Fruit fly (Drosophila melanogaster) whole organism, embryonic: ENCODE data around the gene CG7565.

ENCODE experiments used
- Bgb ChIP-seq: fragments of 200-800 bp; sonication (Bioruptor generic); IDR thresholded peaks from 2 replicates; pipeline ENCODE4 v1.3.6; 2022; ENCODE audit warnings: missing biosample characterization, missing genetic modification characterization; ENCODE audit not compliant: partially characterized antibody
- CG10274 ChIP-seq: fragments of 200-800 bp; sonication (Bioruptor generic); optimal IDR thresholded peaks from 3 replicates; lab custom pipeline; 2017; ENCODE audit warnings: missing biosample characterization, mild to moderate bottlenecking, missing genetic modification characterization
- CG10565 ChIP-seq: fragments of 200-800 bp; sonication (Bioruptor generic); optimal IDR thresholded peaks from 3 replicates; lab custom pipeline; 2016; ENCODE audit warnings: missing biosample characterization, mild to moderate bottlenecking, missing genetic modification characterization
- CG12236 ChIP-seq: fragments of 200-800 bp; sonication (Bioruptor generic); optimal IDR thresholded peaks from 2 replicates; lab custom pipeline; 2016; ENCODE audit warnings: missing biosample characterization, missing genetic modification characterization
- CG13296 ChIP-seq: fragments of 200-800 bp; sonication (Bioruptor generic); optimal IDR thresholded peaks from 3 replicates; lab custom pipeline; 2018; ENCODE audit warnings: missing biosample characterization, mild to moderate bottlenecking, missing genetic modification characterization
- CG13424 ChIP-seq: fragments of 200-800 bp; sonication (Bioruptor generic); optimal IDR thresholded peaks from 2 replicates; lab custom pipeline; 2019; ENCODE audit warnings: missing biosample characterization, mild to moderate bottlenecking, missing genetic modification characterization, moderate library complexity
- CG14710 ChIP-seq: fragments of 200-800 bp; sonication (Bioruptor generic); optimal IDR thresholded peaks from 3 replicates; lab custom pipeline; 2019; ENCODE audit warnings: missing biosample characterization, mild to moderate bottlenecking, missing genetic modification characterization, moderate library complexity
- CG15011 ChIP-seq: fragments of 200-800 bp; sonication (Bioruptor generic); optimal IDR thresholded peaks from 3 replicates; lab custom pipeline; 2018; ENCODE audit warnings: missing biosample characterization, mild to moderate bottlenecking, missing genetic modification characterization
- CG15601 ChIP-seq: fragments of 200-800 bp; sonication (Bioruptor generic); optimal IDR thresholded peaks from 3 replicates; lab custom pipeline; 2019; ENCODE audit warnings: missing biosample characterization, mild to moderate bottlenecking, missing genetic modification characterization, moderate library complexity
- CG16863 ChIP-seq: fragments of 200-800 bp; sonication (Bioruptor generic); optimal IDR thresholded peaks from 3 replicates; lab custom pipeline; 2016; ENCODE audit warnings: missing biosample characterization, missing genetic modification characterization
- CG2678 ChIP-seq: fragments of 200-800 bp; sonication (Bioruptor generic); optimal IDR thresholded peaks from 3 replicates; lab custom pipeline; 2019; ENCODE audit warnings: missing biosample characterization, mild to moderate bottlenecking, missing genetic modification characterization, moderate library complexity
- CG6689 ChIP-seq: fragments of 200-800 bp; sonication (Bioruptor generic); IDR thresholded peaks from 2 replicates; pipeline ENCODE4 v1.3.6; 2022; ENCODE audit warnings: missing biosample characterization, missing genetic modification characterization
- CG7556 ChIP-seq: fragments of 200-800 bp; sonication (Bioruptor generic); optimal IDR thresholded peaks from 2 replicates; lab custom pipeline; 2017; ENCODE audit warnings: missing biosample characterization, mild to moderate bottlenecking, missing genetic modification characterization
- CG8290 ChIP-seq, 3 experiments: fragments of 200-800 bp; sonication (Bioruptor generic); optimal IDR thresholded peaks; 2 replicates each; lab custom pipeline; 2016 to 2019; ENCODE audit warnings: missing biosample characterization in 3 of 3, missing genetic modification characterization in 3 of 3, mild to moderate bottlenecking in 2 of 3, moderate library complexity in 1 of 3
- CG9727 ChIP-seq: fragments of 200-800 bp; sonication (Bioruptor generic); optimal IDR thresholded peaks from 3 replicates; lab custom pipeline; 2017; ENCODE audit warnings: missing biosample characterization, mild to moderate bottlenecking, missing genetic modification characterization
- Chrac-16 ChIP-seq: fragments of 200-800 bp; sonication (Bioruptor generic); optimal IDR thresholded peaks from 3 replicates; lab custom pipeline; 2016; ENCODE audit warnings: missing biosample characterization, missing genetic modification characterization
- Dll ChIP-seq: fragments of 200-800 bp; sonication (Bioruptor generic); IDR thresholded peaks from 4 replicates; pipeline ENCODE4 v1.3.6; 2022; ENCODE audit warnings: missing biosample characterization, missing genetic modification characterization; ENCODE audit not compliant: partially characterized antibody
- Hand ChIP-seq: fragments of 200-800 bp; sonication (Bioruptor generic); optimal IDR thresholded peaks from 2 replicates; lab custom pipeline; 2017; ENCODE audit warnings: mild to moderate bottlenecking, missing biosample characterization, missing genetic modification reagents, missing genetic modification characterization
- MESR4 ChIP-seq: fragments of 200-800 bp; sonication (Bioruptor generic); optimal IDR thresholded peaks from 2 replicates; lab custom pipeline; 2018; ENCODE audit warnings: missing biosample characterization, mild to moderate bottlenecking, missing genetic modification characterization, moderate library complexity
- Max ChIP-seq: fragments of 200-800 bp; sonication (Bioruptor generic); optimal IDR thresholded peaks from 2 replicates; lab custom pipeline; 2016; ENCODE audit warnings: missing biosample characterization, mild to moderate bottlenecking, missing genetic modification characterization
- Med ChIP-seq: fragments of 200-800 bp; sonication (Bioruptor generic); peaks from one replicate; lab custom pipeline; 2016; ENCODE audit warnings: missing biosample characterization, missing genetic modification characterization, mild to moderate bottlenecking, inconsistent platforms, moderate library complexity
- Mes4 ChIP-seq: fragments of 200-800 bp; sonication (Bioruptor generic); optimal IDR thresholded peaks from 2 replicates; lab custom pipeline; 2016; ENCODE audit warnings: missing biosample characterization, missing genetic modification characterization
- NfI ChIP-seq: fragments of 200-800 bp; sonication (Bioruptor generic); optimal IDR thresholded peaks from 3 replicates; lab custom pipeline; 2018; ENCODE audit warnings: missing biosample characterization, mild to moderate bottlenecking, missing genetic modification characterization, moderate library complexity
- Stat92E ChIP-seq, 3 experiments: fragments of >200 bp in 2 of 3; fragments of 200-800 bp in 1 of 3; sonication (Bioruptor generic) in 1 of 3; optimal IDR thresholded peaks; 2 replicates each; lab custom pipeline; 2017 to 2019; ENCODE audit warnings: missing biosample characterization in 3 of 3, missing genetic modification characterization in 3 of 3, mild to moderate bottlenecking in 1 of 3, moderate library complexity in 1 of 3
- Vsx1 ChIP-seq: fragments of 200-800 bp; sonication (Bioruptor generic); optimal IDR thresholded peaks from 2 replicates; lab custom pipeline; 2017; ENCODE audit warnings: missing biosample characterization, mild to moderate bottlenecking, missing genetic modification characterization, missing genetic modification reagents
- abd-A ChIP-seq: fragments of 200-800 bp; sonication (Bioruptor generic); optimal IDR thresholded peaks from 3 replicates; lab custom pipeline; 2019; ENCODE audit warnings: missing biosample characterization, mild to moderate bottlenecking, missing genetic modification characterization, moderate library complexity
- ash1 ChIP-seq: fragments of 200-800 bp; sonication (Bioruptor generic); optimal IDR thresholded peaks from 2 replicates; lab custom pipeline; 2018; ENCODE audit warnings: missing biosample characterization, mild to moderate bottlenecking, missing genetic modification characterization
- bcd ChIP-seq: fragments of 200-800 bp; sonication (Bioruptor generic); optimal IDR thresholded peaks from 2 replicates; lab custom pipeline; 2017; ENCODE audit warnings: missing biosample characterization, mild to moderate bottlenecking, missing genetic modification characterization
- chn ChIP-seq: fragments of 200-800 bp; sonication (Bioruptor generic); optimal IDR thresholded peaks from 2 replicates; lab custom pipeline; 2016; ENCODE audit warnings: missing biosample characterization, missing genetic modification characterization
- corto ChIP-seq: fragments of 200-800 bp; sonication (Bioruptor generic); optimal IDR thresholded peaks from 2 replicates; lab custom pipeline; 2016; ENCODE audit warnings: missing biosample characterization, mild to moderate bottlenecking, missing genetic modification characterization, moderate library complexity
- danr ChIP-seq: fragments of 200-800 bp; sonication (Bioruptor generic); IDR thresholded peaks from 2 replicates; pipeline ENCODE4 v1.3.6; 2022; ENCODE audit warnings: missing biosample characterization, missing genetic modification characterization
- dpn ChIP-seq, 2 experiments: fragments of 200-800 bp; sonication (Bioruptor generic); optimal IDR thresholded peaks; 3 replicates each; lab custom pipeline; 2016; ENCODE audit warnings: missing biosample characterization in 2 of 2, missing genetic modification characterization in 2 of 2
- fd102C ChIP-seq: fragments of 200-800 bp; sonication (Bioruptor generic); optimal IDR thresholded peaks from 2 replicates; lab custom pipeline; 2018; ENCODE audit warnings: missing biosample characterization, mild to moderate bottlenecking, missing genetic modification characterization, moderate library complexity
- gem ChIP-seq: fragments of 200-800 bp; sonication (Bioruptor generic); optimal IDR thresholded peaks from 2 replicates; lab custom pipeline; 2019; ENCODE audit warnings: missing biosample characterization, mild to moderate bottlenecking, missing genetic modification characterization, moderate library complexity
- ken ChIP-seq: fragments of 200-800 bp; sonication (Bioruptor generic); IDR thresholded peaks from 3 replicates; pipeline ENCODE4 v1.3.6; 2022; ENCODE audit warnings: missing biosample characterization, missing genetic modification characterization
- lab ChIP-seq: fragments of 200-800 bp; sonication (Bioruptor generic); optimal IDR thresholded peaks from 3 replicates; lab custom pipeline; 2017; ENCODE audit warnings: missing biosample characterization, missing genetic modification characterization, mild to moderate bottlenecking, moderate library complexity, missing genetic modification reagents
- mld ChIP-seq: fragments of 200-800 bp; sonication (Bioruptor generic); IDR thresholded peaks from 3 replicates; pipeline ENCODE4 v1.3.6; 2022; ENCODE audit warnings: missing biosample characterization, missing genetic modification characterization; ENCODE audit not compliant: partially characterized antibody
- nmo ChIP-seq: fragments of 200-800 bp; sonication (Bioruptor generic); optimal IDR thresholded peaks from 2 replicates; lab custom pipeline; 2018; ENCODE audit warnings: missing biosample characterization, mild to moderate bottlenecking, missing genetic modification characterization, moderate library complexity
- oc ChIP-seq: fragments of 200-800 bp; sonication (Bioruptor generic); optimal IDR thresholded peaks from 2 replicates; lab custom pipeline; 2018; ENCODE audit warnings: missing biosample characterization, mild to moderate bottlenecking, missing genetic modification characterization, moderate library complexity
- odd ChIP-seq: fragments of 200-800 bp; sonication (Bioruptor generic); optimal IDR thresholded peaks from 2 replicates; lab custom pipeline; 2017; ENCODE audit warnings: missing biosample characterization, mild to moderate bottlenecking, missing genetic modification characterization
- schlank ChIP-seq: fragments of 200-800 bp; sonication (Bioruptor generic); optimal IDR thresholded peaks from 2 replicates; lab custom pipeline; 2018; ENCODE audit warnings: missing biosample characterization, mild to moderate bottlenecking, missing genetic modification characterization
- sens ChIP-seq: fragments of 200-800 bp; sonication (Bioruptor generic); peaks from one replicate; lab custom pipeline; 2016; ENCODE audit warnings: missing biosample characterization, missing genetic modification characterization
- slbo ChIP-seq: fragments of 200-800 bp; sonication (Bioruptor generic); IDR thresholded peaks from 2 replicates; pipeline ENCODE4 v1.3.6; 2022; ENCODE audit warnings: missing biosample characterization, missing genetic modification characterization
- usp ChIP-seq: fragments of >200 bp; optimal IDR thresholded peaks from 2 replicates; lab custom pipeline; 2017; ENCODE audit warnings: missing biosample characterization, missing genetic modification characterization
- vfl ChIP-seq: fragments of 200-800 bp; sonication (Bioruptor generic); optimal IDR thresholded peaks from 2 replicates; lab custom pipeline; 2016; ENCODE audit warnings: missing biosample characterization, missing genetic modification characterization
- zfh2 ChIP-seq: fragments of 200-800 bp; sonication (Bioruptor generic); optimal IDR thresholded peaks from 2 replicates; lab custom pipeline; 2016; ENCODE audit warnings: missing biosample characterization, missing genetic modification characterization

CG7565 gene

DNA sequence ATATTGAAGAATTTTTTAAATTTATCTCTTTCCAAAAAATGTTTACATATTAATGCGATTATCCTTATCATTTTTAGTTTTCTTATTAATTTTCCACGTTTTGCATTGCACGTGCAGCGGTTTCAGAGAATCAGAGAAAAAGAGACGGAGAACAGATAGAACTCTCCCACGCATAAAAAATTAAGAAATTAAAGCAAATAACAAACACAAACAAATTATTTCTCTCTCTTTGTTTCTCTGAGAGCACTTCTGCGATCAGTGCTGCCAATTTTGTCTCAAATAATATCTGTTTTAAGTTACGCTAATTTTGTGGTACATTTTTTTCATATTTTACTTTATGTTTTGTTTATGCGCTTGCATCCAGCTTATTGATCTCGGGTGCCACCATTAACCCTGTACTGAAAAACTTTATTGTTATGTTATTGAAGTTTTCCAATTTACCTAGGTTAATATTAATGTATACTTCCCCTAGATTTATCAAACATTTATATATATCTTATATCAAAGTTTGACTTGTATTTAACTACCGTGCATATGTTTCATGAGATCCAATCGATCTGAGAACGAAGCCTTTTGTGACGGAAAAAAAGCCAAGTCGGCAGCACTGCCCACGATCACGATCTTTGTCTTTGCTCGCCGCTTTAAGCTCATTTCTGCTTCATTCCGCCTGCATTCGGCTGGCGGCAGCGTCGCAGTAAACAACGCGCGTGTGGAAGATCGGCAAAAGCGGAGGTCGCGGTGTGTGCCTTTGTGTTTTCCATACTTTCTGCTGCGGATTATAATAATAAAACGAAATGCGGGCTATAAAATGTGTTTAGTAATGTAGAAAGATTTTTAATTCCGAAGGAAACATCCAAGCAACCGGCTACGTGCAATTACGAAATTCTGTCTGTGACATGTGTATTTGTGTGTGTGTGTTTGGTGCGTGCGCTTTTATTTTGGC lies 28.1 kb downstream of the CG7565 start, which contains the start of gene Sarm (continued):
- TF ChIP-seq CG13424 (tag; lab: Kevin White, UChicago) = peak; percentile 66
- peak; percentile 17 for TF ChIP-seq zfh2 (GFP tag; lab: Kevin White, UChicago)
- peak; percentile 13 for TF ChIP-seq Hand (GFP tag; lab: Kevin White, UChicago)
- TF ChIP-seq vfl (GFP tag; lab: Kevin White, UChicago) = no peak
- TF ChIP-seq mld (GFP tag; lab: Robert Waterston, UW) = no peak
- TF ChIP-seq Dll (GFP tag; lab: Robert Waterston, UW) = 0 out of 4 replicates have a peak, but pooled peaks have one; percentile 19
- peak; percentile 18 for TF ChIP-seq CG15601 (tag; lab: Kevin White, UChicago)
- TF ChIP-seq Bgb = peak; percentile 33; the same call in 1 of the 2 replicates
- TF ChIP-seq lab (GFP tag; lab: Kevin White, UChicago) = peak; percentile 64
- 0 out of 2 replicates have a peak, but pooled peaks have one; percentile 4 for TF ChIP-seq slbo (GFP tag; lab: Robert Waterston, UW)
- TF ChIP-seq Stat92E (GFP tag; optimal IDR thresholded peaks at IDR 0.05; lab: Kevin White, UChicago) = peak in 1 of 3 experiments; percentile 25
- TF ChIP-seq CG8290 (GFP tag; optimal IDR thresholded peaks at IDR 0.05; lab: Kevin White, UChicago) = peak; percentile 17
- TF ChIP-seq CG8290 (tag; optimal IDR thresholded peaks at IDR 0.05; lab: Kevin White, UChicago) = peak in 1 of 2 experiments; percentile 62
- no peak for TF ChIP-seq danr (GFP tag; lab: Robert Waterston, UW)
- TF ChIP-seq CG15011 (GFP tag; lab: Kevin White, UChicago) = peak; percentile 34
- TF ChIP-seq oc (tag; lab: Kevin White, UChicago) = peak; percentile 77
- TF ChIP-seq nmo (GFP tag; lab: Kevin White, UChicago) = peak; percentile 85
- peak; percentile 15 for TF ChIP-seq Vsx1 (GFP tag; lab: Kevin White, UChicago)
- TF ChIP-seq CG12236 = no peak
- TF ChIP-seq odd (GFP tag; lab: Kevin White, UChicago) = peak; percentile 53
- no peak for TF ChIP-seq corto (GFP tag; lab: Kevin White, UChicago)
- peak; percentile 30 for TF ChIP-seq CG14710 (tag; lab: Kevin White, UChicago)
- peak; percentile 89 for TF ChIP-seq sens
- peak; percentile 13 for TF ChIP-seq abd-A (tag; lab: Kevin White, UChicago)
- TF ChIP-seq CG7556 (GFP tag; lab: Kevin White, UChicago) = peak; percentile 73
- no peak for TF ChIP-seq fd102C (GFP tag; lab: Kevin White, UChicago)
- no peak for TF ChIP-seq usp (GFP tag; lab: Kevin White, UChicago)
- peak; percentile 63 for TF ChIP-seq CG2678 (tag; lab: Kevin White, UChicago)
- TF ChIP-seq bcd (GFP tag; lab: Kevin White, UChicago) = peak; percentile 55
- peak; percentile 44 for TF ChIP-seq Max
- no peak for TF ChIP-seq CG10565 (GFP tag; lab: Kevin White, UChicago)
- no peak for TF ChIP-seq MESR4 (GFP tag; lab: Kevin White, UChicago)
- TF ChIP-seq CG16863 = peak; percentile 12
- TF ChIP-seq chn (GFP tag; lab: Kevin White, UChicago) = no peak
- peak; percentile 20 to 40 for TF ChIP-seq dpn (GFP tag; optimal IDR thresholded peaks at IDR 0.05; lab: Kevin White, UChicago)
- peak; percentile 3 for TF ChIP-seq Chrac-16 (GFP tag; lab: Kevin White, UChicago)
- TF ChIP-seq CG13296 (GFP tag; lab: Kevin White, UChicago) = peak; percentile 57
- TF ChIP-seq Mes4 = no peak
- TF ChIP-seq gem (tag; lab: Kevin White, UChicago) = peak; percentile 70
- TF ChIP-seq CG9727 (GFP tag; lab: Kevin White, UChicago) = peak; percentile 3
- TF ChIP-seq CG6689 (GFP tag; lab: Robert Waterston, UW) = 0 out of 2 replicates have a peak, but pooled peaks have one; percentile 21
- 0 out of 3 replicates have a peak, but pooled peaks have one; percentile 25 for TF ChIP-seq ken
- TF ChIP-seq NfI = peak; percentile 50
- peak; percentile 40 for TF ChIP-seq CG10274 (GFP tag; lab: Kevin White, UChicago)
- TF ChIP-seq Med (GFP tag; lab: Kevin White, UChicago) = peak; percentile 79
- no peak for TF ChIP-seq schlank (tag; lab: Kevin White, UChicago)
- TF ChIP-seq ash1 (GFP tag; lab: Kevin White, UChicago) = no peak
